Worm (Caenorhabditis elegans) whole organism, young adult: ENCODE results near the gene M02B7.7.

Experiments used
- ama-1 ChIP-seq, 3 experiments: fragments of 150-350 bp in 1 of 3; sonication (generic microtip) in 2 of 3; optimal IDR thresholded peaks; 2 replicates each; lab custom pipeline; 2014 to 2018; ENCODE audit warnings: missing biosample characterization in 2 of 3, missing genetic modification characterization in 2 of 3, missing genetic modification reagents in 2 of 3
- aptf-3 ChIP-seq: fragments of 200-800 bp; sonication (Bioruptor generic); IDR thresholded peaks from 2 replicates; pipeline ENCODE4 v1.3.6; 2022; ENCODE audit warnings: missing genetic modification characterization, missing compliant biosample characterization
- ceh-58 ChIP-seq: fragments of 200-800 bp; sonication (Bioruptor generic); IDR thresholded peaks from 2 replicates; pipeline ENCODE4 v1.3.6; 2022; ENCODE audit warnings: missing genetic modification characterization, missing compliant biosample characterization
- ceh-91 ChIP-seq: fragments of 200-800 bp; sonication (Bioruptor generic); IDR thresholded peaks from 2 replicates; pipeline ENCODE4 v1.3.6; 2022; ENCODE audit warnings: missing genetic modification reagents, missing genetic modification characterization, missing compliant biosample characterization
- mcd-1 ChIP-seq: fragments of 200-800 bp; sonication (Bioruptor generic); IDR thresholded peaks from 2 replicates; pipeline ENCODE4 v1.3.6; 2022; ENCODE audit warnings: missing genetic modification reagents, missing genetic modification characterization, missing compliant biosample characterization
- unc-62 ChIP-seq: fragments of 150-350 bp; optimal IDR thresholded peaks from 2 replicates; lab custom pipeline; 2014; ENCODE audit warnings: missing biosample characterization, missing genetic modification reagents, missing genetic modification characterization

DNA sequence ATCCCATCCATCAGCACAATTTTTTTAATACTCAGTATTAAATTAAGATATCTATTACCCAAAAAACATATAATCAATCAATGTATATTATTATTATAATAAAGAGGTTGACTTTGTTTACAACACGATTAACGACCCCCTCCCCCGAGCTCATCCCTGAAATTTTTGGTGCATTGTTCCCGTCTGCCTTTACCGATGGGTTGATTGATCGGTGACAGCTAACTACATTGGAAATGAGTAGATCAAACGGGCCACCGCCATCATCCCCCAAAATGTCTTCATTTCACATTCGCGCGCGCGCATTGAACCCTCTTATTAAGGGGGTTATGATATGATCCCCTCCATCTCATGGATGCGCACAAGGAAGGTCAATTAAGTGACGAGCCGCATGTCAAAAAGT, 47.2 kb downstream of the M02B7.7 start:
- TF ChIP-seq ceh-58 (GFP tag; lab: Robert Waterston, UW) (no peak), aptf-3 (GFP tag; lab: Robert Waterston, UW) (no peak), ama-1 (optimal IDR thresholded peaks at IDR 0.05; lab: Kevin White, UChicago) (no peak), ama-1 (GFP tag; optimal IDR thresholded peaks at IDR 0.05; lab: Kevin White, UChicago) (no peak), mcd-1 (GFP tag; lab: Robert Waterston, UW) (no peak), unc-62 (GFP tag; lab: Kevin White, UChicago) (no peak), ceh-91 (GFP tag; lab: Robert Waterston, UW) (no peak)
